Fruit fly (Drosophila melanogaster) whole organism, embryonic: ENCODE results near the gene al.

Experiments
- B-H1 ChIP-seq: fragments of 200-800 bp; sonication (Bioruptor generic); IDR thresholded peaks from 3 replicates; pipeline ENCODE4 v1.3.6; 2022; ENCODE audit warnings: missing biosample characterization, missing genetic modification characterization
- BEAF-32 ChIP-seq: fragments of 200-800 bp; sonication (Bioruptor generic); optimal IDR thresholded peaks from 3 replicates; lab custom pipeline; 2017; ENCODE audit warnings: missing biosample characterization, missing genetic modification characterization, mild to moderate bottlenecking, moderate library complexity, missing genetic modification reagents
- Bteb2 ChIP-seq: fragments of 200-800 bp; sonication (Bioruptor generic); optimal IDR thresholded peaks from 2 replicates; lab custom pipeline; 2016; ENCODE audit warnings: missing biosample characterization, missing genetic modification characterization
- CG14014 ChIP-seq: fragments of 200-800 bp; sonication (Bioruptor generic); IDR thresholded peaks from 2 replicates; pipeline ENCODE4 v1.3.6; 2022; ENCODE audit warnings: missing biosample characterization, missing genetic modification characterization
- CG15479 ChIP-seq: fragments of 200-800 bp; sonication (Bioruptor generic); optimal IDR thresholded peaks from 3 replicates; lab custom pipeline; 2019; ENCODE audit warnings: missing biosample characterization, mild to moderate bottlenecking, missing genetic modification characterization, moderate library complexity
- CG1603 ChIP-seq: fragments of 200-800 bp; sonication (Bioruptor generic); optimal IDR thresholded peaks from 2 replicates; lab custom pipeline; 2019; ENCODE audit warnings: missing biosample characterization, mild to moderate bottlenecking, missing genetic modification characterization, moderate library complexity
- CG17829 ChIP-seq: fragments of 200-800 bp; optimal IDR thresholded peaks from 2 replicates; lab custom pipeline; 2019; ENCODE audit warnings: missing biosample characterization, mild to moderate bottlenecking, missing genetic modification characterization, moderate library complexity
- CG1792 ChIP-seq: fragments of 200-800 bp; sonication (Bioruptor generic); optimal IDR thresholded peaks from 2 replicates; lab custom pipeline; 2016; ENCODE audit warnings: missing biosample characterization, missing genetic modification characterization
- CG31365 ChIP-seq: fragments of 200-800 bp; sonication (Bioruptor generic); optimal IDR thresholded peaks from 2 replicates; lab custom pipeline; 2018; ENCODE audit warnings: missing biosample characterization, mild to moderate bottlenecking, missing genetic modification characterization
- CG34422 ChIP-seq: fragments of 200-800 bp; sonication (Bioruptor generic); IDR thresholded peaks from 3 replicates; pipeline ENCODE4 v1.3.6; 2022; ENCODE audit warnings: missing biosample characterization, missing genetic modification characterization
- CG4424 ChIP-seq: fragments of 200-800 bp; sonication (Bioruptor generic); optimal IDR thresholded peaks from 3 replicates; lab custom pipeline; 2016; ENCODE audit warnings: missing biosample characterization, missing genetic modification characterization
- CG6272 ChIP-seq: fragments of 200-800 bp; sonication (Bioruptor generic); IDR thresholded peaks from 2 replicates; pipeline ENCODE4 v1.3.6; 2022; ENCODE audit warnings: missing biosample characterization, missing genetic modification characterization
- CG7786 ChIP-seq: fragments of 200-800 bp; sonication (Bioruptor generic); optimal IDR thresholded peaks from 2 replicates; lab custom pipeline; 2016; ENCODE audit warnings: missing biosample characterization, missing genetic modification characterization
- CG8388 ChIP-seq: fragments of 200-800 bp; sonication (Bioruptor generic); optimal IDR thresholded peaks from 2 replicates; lab custom pipeline; 2019; ENCODE audit warnings: missing biosample characterization, mild to moderate bottlenecking, missing genetic modification characterization, moderate library complexity
- CG9215 ChIP-seq: fragments of 200-800 bp; sonication (Bioruptor generic); IDR thresholded peaks from 2 replicates; pipeline ENCODE4 v1.3.6; 2022; ENCODE audit warnings: missing biosample characterization, missing genetic modification characterization
- CG9437 ChIP-seq: fragments of 200-800 bp; sonication (Bioruptor generic); optimal IDR thresholded peaks from 2 replicates; lab custom pipeline; 2018; ENCODE audit warnings: missing biosample characterization, mild to moderate bottlenecking, missing genetic modification characterization
- Chrac-16 ChIP-seq: fragments of 200-800 bp; sonication (Bioruptor generic); optimal IDR thresholded peaks from 3 replicates; lab custom pipeline; 2016; ENCODE audit warnings: missing biosample characterization, missing genetic modification characterization
- E2f1 ChIP-seq: fragments of 200-800 bp; sonication (Bioruptor generic); IDR thresholded peaks from 2 replicates; pipeline ENCODE4 v1.3.6; 2022; ENCODE audit warnings: missing biosample characterization, missing genetic modification characterization
- Elba2 ChIP-seq: fragments of 200-800 bp; sonication (Bioruptor generic); optimal IDR thresholded peaks from 3 replicates; lab custom pipeline; 2016; ENCODE audit warnings: missing biosample characterization, missing genetic modification characterization
- Gsc ChIP-seq: fragments of 200-800 bp; sonication (Bioruptor generic); IDR thresholded peaks from 2 replicates; pipeline ENCODE4 v1.3.6; 2022; ENCODE audit warnings: missing biosample characterization, missing genetic modification characterization
- Mrtf ChIP-seq: fragments of 200-800 bp; sonication (Bioruptor generic); IDR thresholded peaks from 3 replicates; pipeline ENCODE4 v1.3.6; 2022; ENCODE audit warnings: missing biosample characterization, missing genetic modification characterization
- NC2β ChIP-seq: fragments of 200-800 bp; sonication (Bioruptor generic); optimal IDR thresholded peaks from 2 replicates; lab custom pipeline; 2016; ENCODE audit warnings: missing biosample characterization, missing genetic modification characterization
- Nf-YB ChIP-seq: fragments of 200-800 bp; sonication (Bioruptor generic); optimal IDR thresholded peaks from 3 replicates; lab custom pipeline; 2019; ENCODE audit warnings: missing biosample characterization, mild to moderate bottlenecking, missing genetic modification characterization, moderate library complexity
- Trl ChIP-seq, 3 experiments: fragments of >200 bp in 2 of 3; fragments of 200-800 bp in 1 of 3; sonication (Bioruptor generic) in 1 of 3; optimal IDR thresholded peaks; 2 replicates in 1 of 3; 3 replicates in 2 of 3; lab custom pipeline; 2016 to 2017; ENCODE audit warnings: missing biosample characterization in 1 of 3, missing genetic modification characterization in 1 of 3
- amos ChIP-seq: fragments of 200-800 bp; sonication (Bioruptor generic); IDR thresholded peaks from 2 replicates; pipeline ENCODE4 v1.3.6; 2022; ENCODE audit warnings: missing biosample characterization, missing genetic modification characterization; ENCODE audit not compliant: partially characterized antibody
- bsh ChIP-seq, 2 experiments: fragments of 200-800 bp; sonication (Bioruptor generic); optimal IDR thresholded peaks; 2 replicates each; lab custom pipeline; 2017 to 2018; ENCODE audit warnings: mild to moderate bottlenecking in 2 of 2, missing biosample characterization in 2 of 2, missing genetic modification characterization in 2 of 2, moderate library complexity in 1 of 2
- cg ChIP-seq: fragments of 200-800 bp; sonication (Bioruptor generic); optimal IDR thresholded peaks from 3 replicates; lab custom pipeline; 2019; ENCODE audit warnings: missing biosample characterization, mild to moderate bottlenecking, missing genetic modification characterization, moderate library complexity
- dmrt11E ChIP-seq: fragments of 200-800 bp; sonication (Bioruptor generic); optimal IDR thresholded peaks from 3 replicates; lab custom pipeline; 2018; ENCODE audit warnings: missing biosample characterization, mild to moderate bottlenecking, missing genetic modification characterization, moderate library complexity
- dmrt99B ChIP-seq: fragments of 200-800 bp; sonication (Bioruptor generic); optimal IDR thresholded peaks from 2 replicates; lab custom pipeline; 2018; ENCODE audit warnings: missing biosample characterization, mild to moderate bottlenecking, missing genetic modification characterization, moderate library complexity
- exex ChIP-seq: fragments of 200-800 bp; sonication (Bioruptor generic); optimal IDR thresholded peaks from 4 replicates; lab custom pipeline; 2018; ENCODE audit warnings: missing biosample characterization, mild to moderate bottlenecking, missing genetic modification characterization, moderate library complexity
- fd96Cb ChIP-seq: fragments of 200-800 bp; sonication (Bioruptor generic); optimal IDR thresholded peaks from 2 replicates; lab custom pipeline; 2018; ENCODE audit warnings: missing biosample characterization, mild to moderate bottlenecking, missing genetic modification characterization, moderate library complexity
- gem ChIP-seq: fragments of 200-800 bp; sonication (Bioruptor generic); optimal IDR thresholded peaks from 2 replicates; lab custom pipeline; 2019; ENCODE audit warnings: missing biosample characterization, mild to moderate bottlenecking, missing genetic modification characterization, moderate library complexity
- gsb ChIP-seq: fragments of 200-800 bp; sonication (Bioruptor generic); IDR thresholded peaks from 2 replicates; pipeline ENCODE4 v1.3.6; 2022; ENCODE audit warnings: missing biosample characterization, missing genetic modification characterization
- jumu ChIP-seq: fragments of 200-800 bp; sonication (Bioruptor generic); optimal IDR thresholded peaks from 3 replicates; lab custom pipeline; 2016; ENCODE audit warnings: missing biosample characterization, missing genetic modification characterization
- kah ChIP-seq: fragments of 200-800 bp; sonication (Bioruptor generic); optimal IDR thresholded peaks from 2 replicates; lab custom pipeline; 2018; ENCODE audit warnings: missing biosample characterization, mild to moderate bottlenecking, missing genetic modification characterization
- lov ChIP-seq, 2 experiments: fragments of 200-800 bp in 1 of 2; fragments of >200 bp in 1 of 2; sonication (Bioruptor generic) in 1 of 2; IDR thresholded peaks in 1 of 2; optimal IDR thresholded peaks in 1 of 2; 2 replicates in 1 of 2; 3 replicates in 1 of 2; pipeline versions ENCODE4 v1.3.6 to Lab custom; 2017 to 2022; ENCODE audit warnings: missing biosample characterization in 1 of 2, missing genetic modification characterization in 1 of 2
- maf-S ChIP-seq: fragments of 200-800 bp; sonication (Bioruptor generic); optimal IDR thresholded peaks from 2 replicates; lab custom pipeline; 2016; ENCODE audit warnings: missing biosample characterization, missing genetic modification characterization
- mirr ChIP-seq: fragments of 200-800 bp; sonication (Bioruptor generic); optimal IDR thresholded peaks from 3 replicates; lab custom pipeline; 2018; ENCODE audit warnings: missing biosample characterization, mild to moderate bottlenecking, missing genetic modification characterization
- p53 ChIP-seq: fragments of 200-800 bp; sonication (Bioruptor generic); optimal IDR thresholded peaks from 2 replicates; lab custom pipeline; 2016; ENCODE audit warnings: missing biosample characterization, missing genetic modification characterization
- pan ChIP-seq, 4 experiments: fragments of >200 bp in 3 of 4; fragments of 200-800 bp in 1 of 4; sonication (Bioruptor generic) in 1 of 4; optimal IDR thresholded peaks in 3 of 4; IDR thresholded peaks in 1 of 4; 2 replicates each; pipeline versions ENCODE4 v1.3.6 to Lab custom; 2017 to 2022; ENCODE audit warnings: missing biosample characterization in 2 of 4, missing genetic modification characterization in 2 of 4, mixed read lengths in 1 of 4
- rib ChIP-seq: fragments of 200-800 bp; sonication (Bioruptor generic); IDR thresholded peaks from 2 replicates; pipeline ENCODE4 v1.3.6; 2022; ENCODE audit warnings: missing biosample characterization, missing genetic modification characterization
- row ChIP-seq: fragments of 200-800 bp; sonication (Bioruptor generic); IDR thresholded peaks from 3 replicates; pipeline ENCODE4 v1.3.6; 2022; ENCODE audit warnings: missing biosample characterization, missing genetic modification characterization
- tap ChIP-seq: fragments of 200-800 bp; optimal IDR thresholded peaks from 3 replicates; lab custom pipeline; 2019; ENCODE audit warnings: missing biosample characterization, mild to moderate bottlenecking, missing genetic modification characterization, moderate library complexity
- trh ChIP-seq: fragments of 200-800 bp; sonication (Bioruptor generic); optimal IDR thresholded peaks from 2 replicates; lab custom pipeline; 2016; ENCODE audit warnings: missing biosample characterization, missing genetic modification characterization
- vvl ChIP-seq: fragments of 200-800 bp; sonication (Bioruptor generic); IDR thresholded peaks from 2 replicates; pipeline ENCODE4 v1.3.6; 2022; ENCODE audit warnings: missing biosample characterization, missing genetic modification characterization
- wdn ChIP-seq: fragments of 200-800 bp; sonication (Bioruptor generic); IDR thresholded peaks from 2 replicates; pipeline ENCODE4 v1.3.6; 2022; ENCODE audit warnings: missing biosample characterization, missing genetic modification characterization
- zen ChIP-seq: fragments of 200-800 bp; sonication (Bioruptor generic); optimal IDR thresholded peaks from 3 replicates; lab custom pipeline; 2018; ENCODE audit warnings: missing biosample characterization, mild to moderate bottlenecking, missing genetic modification characterization, moderate library complexity
- zfh2 ChIP-seq: fragments of 200-800 bp; sonication (Bioruptor generic); optimal IDR thresholded peaks from 2 replicates; lab custom pipeline; 2016; ENCODE audit warnings: missing biosample characterization, missing genetic modification characterization

The al gene

DNA sequence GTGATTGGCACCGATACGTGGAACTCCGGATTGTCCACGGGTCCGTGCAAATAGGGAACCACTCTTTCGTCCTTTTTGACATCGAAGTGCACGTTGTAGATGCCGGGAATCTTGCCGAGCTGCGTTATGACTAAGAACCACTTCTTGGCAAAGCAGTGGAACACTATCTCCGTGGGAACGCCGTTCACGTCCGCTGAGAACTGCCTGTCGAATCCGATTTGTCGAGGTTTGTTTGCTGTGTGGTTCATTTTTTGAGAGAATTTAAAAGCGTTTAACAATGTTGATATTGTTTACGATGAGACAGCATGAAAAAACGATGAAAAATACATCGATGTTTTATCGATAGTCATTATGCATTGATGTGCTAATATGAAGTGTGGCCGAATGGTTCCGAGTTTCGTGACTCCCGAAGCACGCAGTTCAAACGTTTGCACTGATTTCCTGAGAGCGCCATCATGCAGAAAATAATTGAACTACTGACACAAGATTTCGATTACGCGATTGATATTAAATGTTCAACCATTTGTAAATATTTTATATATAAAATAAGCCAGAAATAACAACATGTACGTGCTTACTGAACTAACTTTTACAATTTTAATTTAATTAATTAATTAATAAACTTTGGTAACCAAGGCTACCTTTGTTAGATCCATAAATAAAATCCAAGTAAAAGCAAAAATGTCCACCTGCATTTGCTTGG, 43.4 kb downstream of the al start, which contains the start of the genes CG11885 and CG13692 (continued):
- peak; percentile 74 for TF ChIP-seq zen
- TF ChIP-seq amos (GFP tag; lab: Robert Waterston, UW): peak; percentile 99
- TF ChIP-seq NC2β: peak; percentile 58
- TF ChIP-seq vvl (GFP tag; lab: Robert Waterston, UW): peak; percentile 69
- peak; percentile 10 for TF ChIP-seq Bteb2
- no peak for TF ChIP-seq B-H1 (GFP tag; lab: Robert Waterston, UW)
- TF ChIP-seq exex (tag; lab: Kevin White, UChicago): peak; percentile 65
- no peak for TF ChIP-seq lov (optimal IDR thresholded peaks at IDR 0.05; lab: Kevin White, UChicago)
- TF ChIP-seq lov (GFP tag; IDR thresholded peaks at IDR 0.05; lab: Robert Waterston, UW): 0 out of 3 replicates have a peak, but pooled peaks have one; percentile 51
- TF ChIP-seq CG34422 (GFP tag; lab: Robert Waterston, UW): peak; percentile 18; the same call in 1 of the 3 replicates
- TF ChIP-seq cg: no peak
- no peak for TF ChIP-seq CG7786 (GFP tag; lab: Kevin White, UChicago)
- no peak for TF ChIP-seq dmrt11E
- no peak for TF ChIP-seq jumu
- TF ChIP-seq CG14014: 0 out of 2 replicates have a peak, but pooled peaks have one; percentile 28
- no peak for TF ChIP-seq CG9215 (GFP tag; lab: Robert Waterston, UW)
- no peak for TF ChIP-seq Gsc (GFP tag; lab: Robert Waterston, UW)
- peak; percentile 4 for TF ChIP-seq CG31365 (tag; lab: Kevin White, UChicago)
- TF ChIP-seq CG1603 (tag; lab: Kevin White, UChicago): peak; percentile 90
- no peak for TF ChIP-seq Mrtf (GFP tag; lab: Robert Waterston, UW)
- peak; percentile 45 for TF ChIP-seq tap (tag; lab: Kevin White, UChicago)
- peak; percentile 31 for TF ChIP-seq gem (tag; lab: Kevin White, UChicago)
- TF ChIP-seq pan (optimal IDR thresholded peaks at IDR 0.05; lab: Kevin White, UChicago): no peak
- TF ChIP-seq pan (GFP tag; optimal IDR thresholded peaks at IDR 0.05 in 1 of 2, IDR thresholded peaks at IDR 0.05 in 1 of 2): peak in 1 of 2 experiments; percentile 36
- peak; percentile 11 for TF ChIP-seq dmrt99B (tag; lab: Kevin White, UChicago)
- peak; percentile 71 for TF ChIP-seq CG17829 (tag; lab: Kevin White, UChicago)
- TF ChIP-seq wdn: no peak
- peak; percentile 71 for TF ChIP-seq mirr
- no peak for TF ChIP-seq kah (GFP tag; lab: Kevin White, UChicago)
- TF ChIP-seq CG6272: peak; percentile 59
- TF ChIP-seq Trl (optimal IDR thresholded peaks at IDR 0.05; lab: Kevin White, UChicago): no peak
- TF ChIP-seq Trl (GFP tag; optimal IDR thresholded peaks at IDR 0.05; lab: Kevin White, UChicago): no peak
- no peak for TF ChIP-seq CG8388 (GFP tag; lab: Kevin White, UChicago)
- TF ChIP-seq row: peak; percentile 62
- no peak for TF ChIP-seq fd96Cb (tag; lab: Kevin White, UChicago)
- peak in 1 of 2 experiments; percentile 25 for TF ChIP-seq bsh (GFP tag; optimal IDR thresholded peaks at IDR 0.05; lab: Kevin White, UChicago)
- TF ChIP-seq CG1792: no peak
- TF ChIP-seq BEAF-32: peak; percentile 98
- TF ChIP-seq E2f1 (GFP tag; lab: Robert Waterston, UW): no peak
- TF ChIP-seq CG9437 (GFP tag; lab: Kevin White, UChicago): peak; percentile 61
- peak; percentile 48; the same call in 1 of the 2 replicates for TF ChIP-seq rib (GFP tag; lab: Robert Waterston, UW)
- peak; percentile 31 for TF ChIP-seq Chrac-16 (GFP tag; lab: Kevin White, UChicago)
- TF ChIP-seq Nf-YB (GFP tag; lab: Kevin White, UChicago): peak; percentile 17
- TF ChIP-seq trh (GFP tag; lab: Kevin White, UChicago): no peak
- peak; percentile 30 for TF ChIP-seq CG4424 (GFP tag; lab: Kevin White, UChicago)
- TF ChIP-seq Elba2: no peak
- no peak for TF ChIP-seq gsb
- TF ChIP-seq maf-S (GFP tag; lab: Kevin White, UChicago): no peak
- TF ChIP-seq p53 (GFP tag; lab: Kevin White, UChicago): no peak
- TF ChIP-seq zfh2 (GFP tag; lab: Kevin White, UChicago): no peak
- TF ChIP-seq CG15479 (GFP tag; lab: Kevin White, UChicago): peak; percentile 9
